Fruit fly (Drosophila melanogaster): ENCODE data around the gene alphaTub67C.
A peak's percentile ranks its signal among the peaks of the same experiment; 100 is the strongest.

alphaTub67C gene

dm6 chr3L:9680968-9681367 is at the start of gene alphaTub67C:
Gene alphaTub67C (plus strand): TSS chr3L:9681268.
- TF ChIP-seq CG15336 (GFP tag; IDR thresholded peaks at IDR 0.05) = no peak
- TF ChIP-seq CG11294 (GFP tag; IDR thresholded peaks at IDR 0.05) = no peak
- TF ChIP-seq CG1621 (tag; optimal IDR thresholded peaks at IDR 0.05) = no peak
- TF ChIP-seq CG11902 (GFP tag; optimal IDR thresholded peaks at IDR 0.05) = no peak
- no peak for TF ChIP-seq fkh (GFP tag; optimal IDR thresholded peaks at IDR 0.05)
- TF ChIP-seq pdm3 (GFP tag; optimal IDR thresholded peaks at IDR 0.05) = no peak
- TF ChIP-seq salr (GFP tag; optimal IDR thresholded peaks at IDR 0.05) = no peak
- TF ChIP-seq CG6808 (GFP tag; optimal IDR thresholded peaks at IDR 0.05) = no peak
- TF ChIP-seq CG31627 (GFP tag; optimal IDR thresholded peaks at IDR 0.05) = no peak
- no peak for TF ChIP-seq Ets96B (tag; optimal IDR thresholded peaks at IDR 0.05)

- TF ChIP-seq eg (GFP tag; IDR thresholded peaks at IDR 0.05) (no peak), CG10669 (GFP tag; optimal IDR thresholded peaks at IDR 0.05) (no peak), dac (GFP tag; optimal IDR thresholded peaks at IDR 0.05) (no peak), topi (GFP tag; optimal IDR thresholded peaks at IDR 0.05) (no peak), Eip93F (GFP tag; optimal IDR thresholded peaks at IDR 0.05) (no peak), Blimp-1 (GFP tag; optimal IDR thresholded peaks at IDR 0.05) (no peak), Eip75B (GFP tag; optimal IDR thresholded peaks at IDR 0.05) (no peak), CG8632 (GFP tag; optimal IDR thresholded peaks at IDR 0.05) (no peak), CG8319 (GFP tag; optimal IDR thresholded peaks at IDR 0.05) (no peak), Hr4 (GFP tag; optimal IDR thresholded peaks at IDR 0.05) (no peak), CG10631 (GFP tag; optimal IDR thresholded peaks at IDR 0.05) (no peak), vri (GFP tag; optimal IDR thresholded peaks at IDR 0.05) (no peak), Ets96B (tag; optimal IDR thresholded peaks at IDR 0.05) (no peak), Sox15 (GFP tag; optimal IDR thresholded peaks at IDR 0.05) (no peak), Met (GFP tag; optimal IDR thresholded peaks at IDR 0.05) (no peak), acj6 (GFP tag; optimal IDR thresholded peaks at IDR 0.05) (no peak), Sox102F (GFP tag; optimal IDR thresholded peaks at IDR 0.05) (no peak), net (GFP tag; optimal IDR thresholded peaks at IDR 0.05) (no peak)
These were observed 43.3 kb upstream of the alphaTub67C start, which contains the start of gene CG8329 for dm6 chr3L:9637812-9638211. Gene CG8329 (plus strand): TSS chr3L:9638112.

dm6 chr3L:9638971-9639370 is 42.1 kb upstream of the alphaTub67C start, which contains the start of gene CG18179:
Gene CG18179 (plus strand): TSS chr3L:9639271.
- no peak for TF ChIP-seq Sox14 (GFP tag; optimal IDR thresholded peaks at IDR 0.05)
- peak; percentile 16 for TF ChIP-seq svp (GFP tag)

dm6 chr3L:9640713-9641112 is 40.4 kb upstream of the alphaTub67C start, which contains the start of gene CG18180:
Gene CG18180 (plus strand): TSS chr3L:9641013.
- no peak for TF ChIP-seq Ets21C (GFP tag; optimal IDR thresholded peaks at IDR 0.05)
- no peak for TF ChIP-seq CG34406 (GFP tag; optimal IDR thresholded peaks at IDR 0.05)
- TF ChIP-seq pdm3 (GFP tag; optimal IDR thresholded peaks at IDR 0.05) = no peak
- no peak for TF ChIP-seq fkh (GFP tag; optimal IDR thresholded peaks at IDR 0.05)
- TF ChIP-seq fd59A (GFP tag; optimal IDR thresholded peaks at IDR 0.05) = no peak
- no peak for TF ChIP-seq CG10669 (GFP tag; optimal IDR thresholded peaks at IDR 0.05)
- TF ChIP-seq Blimp-1 (GFP tag; optimal IDR thresholded peaks at IDR 0.05) = no peak
- no peak for TF ChIP-seq CG10631 (GFP tag; optimal IDR thresholded peaks at IDR 0.05)
- TF ChIP-seq esn (GFP tag; optimal IDR thresholded peaks at IDR 0.05) = no peak
- TF ChIP-seq dac (GFP tag; optimal IDR thresholded peaks at IDR 0.05) = no peak
- TF ChIP-seq Sox102F (GFP tag; optimal IDR thresholded peaks at IDR 0.05) = no peak
- TF ChIP-seq CG9139 (GFP tag; optimal IDR thresholded peaks at IDR 0.05) = no peak
- TF ChIP-seq net (GFP tag; optimal IDR thresholded peaks at IDR 0.05) = no peak
- TF ChIP-seq CG8632 (GFP tag; optimal IDR thresholded peaks at IDR 0.05) = no peak
- TF ChIP-seq Lpt (GFP tag; optimal IDR thresholded peaks at IDR 0.05) = no peak
- no peak for TF ChIP-seq ss (GFP tag; optimal IDR thresholded peaks at IDR 0.05)
- no peak for TF ChIP-seq svp (GFP tag)
- no peak for TF ChIP-seq CG4318 (GFP tag; optimal IDR thresholded peaks at IDR 0.05)

Data from whole organism, prepupa.